Fruit fly (Drosophila melanogaster) whole organism, embryonic: ENCODE data around the gene CG32036.

Source experiments
- Atf-2 ChIP-seq: fragments of 200-800 bp; sonication (Bioruptor generic); optimal IDR thresholded peaks from 2 replicates; lab custom pipeline; 2016; ENCODE audit warnings: missing biosample characterization, missing genetic modification characterization
- BEAF-32 ChIP-seq: fragments of 200-800 bp; sonication (Bioruptor generic); optimal IDR thresholded peaks from 3 replicates; lab custom pipeline; 2017; ENCODE audit warnings: missing biosample characterization, missing genetic modification characterization, mild to moderate bottlenecking, moderate library complexity, missing genetic modification reagents
- CG10147 ChIP-seq: fragments of 200-800 bp; sonication (Bioruptor generic); optimal IDR thresholded peaks from 2 replicates; lab custom pipeline; 2019; ENCODE audit warnings: missing biosample characterization, mild to moderate bottlenecking, missing genetic modification characterization, moderate library complexity
- CG10366 ChIP-seq: fragments of 200-800 bp; sonication (Bioruptor generic); IDR thresholded peaks from 2 replicates; pipeline ENCODE4 v1.3.6; 2022; ENCODE audit warnings: missing biosample characterization, missing genetic modification characterization
- CG10462 ChIP-seq: fragments of 200-800 bp; sonication (Bioruptor generic); optimal IDR thresholded peaks from 2 replicates; lab custom pipeline; 2016; ENCODE audit warnings: missing biosample characterization, missing genetic modification characterization
- CG11247 ChIP-seq: fragments of 200-800 bp; sonication (Bioruptor generic); IDR thresholded peaks from 2 replicates; pipeline ENCODE4 v1.3.6; 2022; ENCODE audit warnings: missing biosample characterization, missing genetic modification characterization
- CG11696 ChIP-seq: fragments of 200-800 bp; sonication (Bioruptor generic); IDR thresholded peaks from 2 replicates; pipeline ENCODE4 v1.3.6; 2022; ENCODE audit warnings: missing biosample characterization, missing genetic modification characterization
- CG12071 ChIP-seq: fragments of 200-800 bp; sonication (Bioruptor generic); optimal IDR thresholded peaks from 3 replicates; lab custom pipeline; 2018; ENCODE audit warnings: missing biosample characterization, mild to moderate bottlenecking, missing genetic modification characterization
- CG12659 ChIP-seq: fragments of 200-800 bp; sonication (Bioruptor generic); optimal IDR thresholded peaks from 3 replicates; lab custom pipeline; 2017; ENCODE audit warnings: mild to moderate bottlenecking, missing biosample characterization, missing genetic modification reagents, missing genetic modification characterization
- CG1602 ChIP-seq: fragments of 200-800 bp; sonication (Bioruptor generic); optimal IDR thresholded peaks from 3 replicates; lab custom pipeline; 2016; ENCODE audit warnings: missing biosample characterization, missing genetic modification characterization
- CG17361 ChIP-seq: fragments of 200-800 bp; sonication (Bioruptor generic); IDR thresholded peaks from 3 replicates; pipeline ENCODE4 v1.3.6; 2022; ENCODE audit warnings: missing biosample characterization, missing genetic modification characterization
- CG17612 ChIP-seq: fragments of 200-800 bp; sonication (Bioruptor generic); IDR thresholded peaks from 2 replicates; pipeline ENCODE4 v1.3.6; 2022; ENCODE audit warnings: missing biosample characterization, missing genetic modification characterization
- CG17829 ChIP-seq: fragments of 200-800 bp; optimal IDR thresholded peaks from 2 replicates; lab custom pipeline; 2019; ENCODE audit warnings: missing biosample characterization, mild to moderate bottlenecking, missing genetic modification characterization, moderate library complexity
- CG34224 ChIP-seq: fragments of 200-800 bp; sonication (Bioruptor generic); IDR thresholded peaks from 3 replicates; pipeline ENCODE4 v1.3.6; 2022; ENCODE audit warnings: missing biosample characterization, missing genetic modification characterization; ENCODE audit not compliant: partially characterized antibody
- CG3726 ChIP-seq: fragments of 200-800 bp; sonication (Bioruptor generic); IDR thresholded peaks from 3 replicates; pipeline ENCODE4, ENCODE4 v1.3.6; 2022; ENCODE audit warnings: missing biosample characterization, missing genetic modification characterization
- CG3995 ChIP-seq: fragments of 200-800 bp; sonication (Bioruptor generic); optimal IDR thresholded peaks from 3 replicates; lab custom pipeline; 2016; ENCODE audit warnings: missing biosample characterization, missing genetic modification characterization
- CG42726 ChIP-seq: fragments of 200-800 bp; sonication (Bioruptor generic); IDR thresholded peaks from 2 replicates; pipeline ENCODE4 v1.3.6; 2022; ENCODE audit warnings: missing biosample characterization, missing genetic modification characterization; ENCODE audit not compliant: partially characterized antibody
- CG7271 ChIP-seq: fragments of 200-800 bp; sonication (Bioruptor generic); optimal IDR thresholded peaks from 2 replicates; lab custom pipeline; 2018; ENCODE audit warnings: missing biosample characterization, mild to moderate bottlenecking, missing genetic modification characterization, moderate library complexity
- CG7357 ChIP-seq: fragments of 200-800 bp; sonication (Bioruptor generic); IDR thresholded peaks from 3 replicates; pipeline ENCODE4 v1.3.6; 2022; ENCODE audit warnings: missing biosample characterization, missing genetic modification characterization
- Ets65A ChIP-seq: fragments of 200-800 bp; sonication (Bioruptor generic); peaks from one replicate; lab custom pipeline; 2016; ENCODE audit warnings: missing biosample characterization, missing genetic modification characterization
- Hey ChIP-seq: fragments of 200-800 bp; sonication (Bioruptor generic); optimal IDR thresholded peaks from 3 replicates; lab custom pipeline; 2018; ENCODE audit warnings: missing biosample characterization, mild to moderate bottlenecking, missing genetic modification characterization
- MBD-R2 ChIP-seq: fragments of 200-800 bp; sonication (Bioruptor generic); IDR thresholded peaks from 2 replicates; pipeline ENCODE4 v1.3.6; 2022; ENCODE audit warnings: missing biosample characterization, missing genetic modification characterization
- Meics ChIP-seq: fragments of 200-800 bp; sonication (Bioruptor generic); optimal IDR thresholded peaks from 2 replicates; lab custom pipeline; 2017; ENCODE audit warnings: missing biosample characterization, mild to moderate bottlenecking, missing genetic modification characterization
- Optix ChIP-seq: fragments of 200-800 bp; sonication (Bioruptor generic); IDR thresholded peaks from 3 replicates; pipeline ENCODE4 v1.3.6; 2022; ENCODE audit warnings: missing biosample characterization, missing genetic modification characterization
- Poxn ChIP-seq: fragments of 200-800 bp; sonication (Bioruptor generic); IDR thresholded peaks from 2 replicates; pipeline ENCODE4 v1.3.6; 2022; ENCODE audit warnings: missing biosample characterization, missing genetic modification characterization
- Ptx1 ChIP-seq: fragments of 200-800 bp; sonication (Bioruptor generic); IDR thresholded peaks from 2 replicates; pipeline ENCODE4 v1.3.6; 2022; ENCODE audit warnings: missing biosample characterization, missing genetic modification characterization
- Rfx ChIP-seq: fragments of 200-800 bp; sonication (Bioruptor generic); IDR thresholded peaks from 2 replicates; pipeline ENCODE4 v1.3.6; 2022; ENCODE audit warnings: missing biosample characterization, missing genetic modification characterization
- Spps ChIP-seq: fragments of 200-800 bp; sonication (Bioruptor generic); optimal IDR thresholded peaks from 2 replicates; lab custom pipeline; 2018; ENCODE audit warnings: missing biosample characterization, mild to moderate bottlenecking, missing genetic modification characterization
- Taf1 ChIP-seq: fragments of 200-800 bp; sonication (Bioruptor generic); IDR thresholded peaks from 2 replicates; pipeline ENCODE4 v1.3.6; 2022; ENCODE audit warnings: missing biosample characterization, missing genetic modification characterization
- Xrp1 ChIP-seq: fragments of 200-800 bp; sonication (Bioruptor generic); IDR thresholded peaks from 2 replicates; pipeline ENCODE4 v1.3.6; 2022; ENCODE audit warnings: missing biosample characterization, missing genetic modification characterization
- YL-1 ChIP-seq: fragments of 200-800 bp; sonication (Bioruptor generic); optimal IDR thresholded peaks from 3 replicates; lab custom pipeline; 2017; ENCODE audit warnings: missing biosample characterization, mild to moderate bottlenecking, missing genetic modification characterization
- ap ChIP-seq: fragments of 200-800 bp; sonication (Bioruptor generic); IDR thresholded peaks from 2 replicates; pipeline ENCODE4 v1.3.6; 2022; ENCODE audit warnings: missing biosample characterization, missing genetic modification characterization
- bigmax ChIP-seq: fragments of 200-800 bp; sonication (Bioruptor generic); optimal IDR thresholded peaks from 2 replicates; lab custom pipeline; 2018; ENCODE audit warnings: missing biosample characterization, mild to moderate bottlenecking, missing genetic modification characterization
- bsh ChIP-seq, 2 experiments: fragments of 200-800 bp; sonication (Bioruptor generic); optimal IDR thresholded peaks; 2 replicates each; lab custom pipeline; 2017 to 2018; ENCODE audit warnings: mild to moderate bottlenecking in 2 of 2, missing biosample characterization in 2 of 2, missing genetic modification characterization in 2 of 2, moderate library complexity in 1 of 2
- cg ChIP-seq: fragments of 200-800 bp; sonication (Bioruptor generic); optimal IDR thresholded peaks from 3 replicates; lab custom pipeline; 2019; ENCODE audit warnings: missing biosample characterization, mild to moderate bottlenecking, missing genetic modification characterization, moderate library complexity
- corto ChIP-seq: fragments of 200-800 bp; sonication (Bioruptor generic); optimal IDR thresholded peaks from 2 replicates; lab custom pipeline; 2016; ENCODE audit warnings: missing biosample characterization, mild to moderate bottlenecking, missing genetic modification characterization, moderate library complexity
- exex ChIP-seq: fragments of 200-800 bp; sonication (Bioruptor generic); optimal IDR thresholded peaks from 4 replicates; lab custom pipeline; 2018; ENCODE audit warnings: missing biosample characterization, mild to moderate bottlenecking, missing genetic modification characterization, moderate library complexity
- fd102C ChIP-seq: fragments of 200-800 bp; sonication (Bioruptor generic); optimal IDR thresholded peaks from 2 replicates; lab custom pipeline; 2018; ENCODE audit warnings: missing biosample characterization, mild to moderate bottlenecking, missing genetic modification characterization, moderate library complexity
- fru ChIP-seq: fragments of >200 bp; optimal IDR thresholded peaks from 2 replicates; lab custom pipeline; 2017
- lmd ChIP-seq: fragments of 200-800 bp; sonication (Bioruptor generic); IDR thresholded peaks from 2 replicates; pipeline ENCODE4 v1.3.6; 2022; ENCODE audit warnings: missing biosample characterization, missing genetic modification characterization
- nerfin-2 ChIP-seq: fragments of 200-800 bp; sonication (Bioruptor generic); IDR thresholded peaks from 2 replicates; pipeline ENCODE4 v1.3.6; 2022; ENCODE audit warnings: missing biosample characterization, missing genetic modification characterization; ENCODE audit not compliant: partially characterized antibody
- odd ChIP-seq: fragments of 200-800 bp; sonication (Bioruptor generic); optimal IDR thresholded peaks from 2 replicates; lab custom pipeline; 2017; ENCODE audit warnings: missing biosample characterization, mild to moderate bottlenecking, missing genetic modification characterization
- pb ChIP-seq: fragments of 200-800 bp; sonication (Bioruptor generic); optimal IDR thresholded peaks from 3 replicates; lab custom pipeline; 2016; ENCODE audit warnings: missing biosample characterization, missing genetic modification characterization
- pzg ChIP-seq: fragments of 200-800 bp; sonication (Bioruptor generic); optimal IDR thresholded peaks from 3 replicates; lab custom pipeline; 2018; ENCODE audit warnings: missing biosample characterization, mild to moderate bottlenecking, missing genetic modification characterization, moderate library complexity
- sc ChIP-seq, 3 experiments: fragments of >200 bp in 2 of 3; fragments of 200-800 bp in 1 of 3; sonication (Bioruptor generic) in 1 of 3; optimal IDR thresholded peaks; 2 replicates in 2 of 3; 3 replicates in 1 of 3; lab custom pipeline; 2017; ENCODE audit warnings: mild to moderate bottlenecking in 1 of 3, missing biosample characterization in 1 of 3, missing genetic modification characterization in 1 of 3, missing genetic modification reagents in 1 of 3
- schlank ChIP-seq: fragments of 200-800 bp; sonication (Bioruptor generic); optimal IDR thresholded peaks from 2 replicates; lab custom pipeline; 2018; ENCODE audit warnings: missing biosample characterization, mild to moderate bottlenecking, missing genetic modification characterization
- sens-2 ChIP-seq: fragments of 200-800 bp; sonication (Bioruptor generic); IDR thresholded peaks from 2 replicates; pipeline ENCODE4 v1.3.6; 2022; ENCODE audit warnings: missing biosample characterization, missing genetic modification characterization
- sima ChIP-seq: fragments of 200-800 bp; sonication (Bioruptor generic); optimal IDR thresholded peaks from 2 replicates; lab custom pipeline; 2016; ENCODE audit warnings: missing biosample characterization, missing genetic modification characterization
- sisA ChIP-seq: fragments of 200-800 bp; sonication (Bioruptor generic); IDR thresholded peaks from 2 replicates; pipeline ENCODE4 v1.3.6; 2022; ENCODE audit warnings: missing biosample characterization, missing genetic modification characterization
- slou ChIP-seq: fragments of 200-800 bp; sonication (Bioruptor generic); optimal IDR thresholded peaks from 3 replicates; lab custom pipeline; 2016; ENCODE audit warnings: missing biosample characterization, missing genetic modification characterization

Gene CG32036

dm6 chr3L:9503552-9504317 lies 14.7 kb upstream of the CG32036 start (continued):
- no peak for TF ChIP-seq pzg (GFP tag; lab: Kevin White, UChicago)
- no peak for TF ChIP-seq CG10147 (GFP tag; lab: Kevin White, UChicago)
- no peak for TF ChIP-seq CG12659 (GFP tag; lab: Kevin White, UChicago)
- no peak for TF ChIP-seq Hey (tag; lab: Kevin White, UChicago)
- TF ChIP-seq Ets65A (GFP tag; lab: Kevin White, UChicago) = no peak
- TF ChIP-seq cg (GFP tag; lab: Kevin White, UChicago) = no peak
- TF ChIP-seq Atf-2 (GFP tag; lab: Kevin White, UChicago) = no peak
- no peak for TF ChIP-seq CG7357
- TF ChIP-seq sc (optimal IDR thresholded peaks at IDR 0.05; lab: Kevin White, UChicago) = no peak
- TF ChIP-seq sc (GFP tag; optimal IDR thresholded peaks at IDR 0.05; lab: Kevin White, UChicago) = no peak
- no peak for TF ChIP-seq lmd (GFP tag; lab: Robert Waterston, UW)
- no peak for TF ChIP-seq fd102C (GFP tag; lab: Kevin White, UChicago)
- no peak for TF ChIP-seq Poxn (GFP tag; lab: Robert Waterston, UW)
- TF ChIP-seq ap (GFP tag; lab: Robert Waterston, UW) = no peak
- TF ChIP-seq nerfin-2 (GFP tag; lab: Robert Waterston, UW) = no peak
- no peak for TF ChIP-seq odd
- no peak for TF ChIP-seq CG34224 (GFP tag; lab: Robert Waterston, UW)
- TF ChIP-seq bsh (GFP tag; optimal IDR thresholded peaks at IDR 0.05; lab: Kevin White, UChicago) = no peak
- no peak for TF ChIP-seq bigmax (GFP tag; lab: Kevin White, UChicago)
- no peak for TF ChIP-seq CG7271 (tag; lab: Kevin White, UChicago)
- peak; percentile 24; the same call in 1 of the 2 replicates for TF ChIP-seq Xrp1
- no peak for TF ChIP-seq CG1602 (GFP tag; lab: Kevin White, UChicago)
- no peak for TF ChIP-seq pb (GFP tag; lab: Kevin White, UChicago)
- no peak for TF ChIP-seq Optix (GFP tag; lab: Robert Waterston, UW)
- TF ChIP-seq Ptx1 (GFP tag; lab: Robert Waterston, UW) = no peak
- TF ChIP-seq slou (GFP tag; lab: Kevin White, UChicago) = no peak
- TF ChIP-seq schlank (tag; lab: Kevin White, UChicago) = no peak
- no peak for TF ChIP-seq CG42726 (GFP tag; lab: Robert Waterston, UW)
- TF ChIP-seq Rfx = 0 out of 2 replicates have a peak, but pooled peaks have one; percentile 31
- no peak for TF ChIP-seq fru
- TF ChIP-seq Spps (tag; lab: Kevin White, UChicago) = no peak
- no peak for TF ChIP-seq exex (tag; lab: Kevin White, UChicago)
- no peak for TF ChIP-seq sisA
- no peak; the same call in 1 of the 2 replicates for TF ChIP-seq Taf1 (GFP tag; lab: Robert Waterston, UW)
- TF ChIP-seq CG3995 (GFP tag; lab: Kevin White, UChicago) = no peak
- no peak for TF ChIP-seq sima (GFP tag; lab: Kevin White, UChicago)
- TF ChIP-seq corto (GFP tag; lab: Kevin White, UChicago) = no peak
- no peak for TF ChIP-seq sens-2
- TF ChIP-seq BEAF-32 (GFP tag; lab: Kevin White, UChicago) = no peak
- TF ChIP-seq Meics (GFP tag; lab: Kevin White, UChicago) = peak; percentile 34
- no peak for TF ChIP-seq CG10462
- no peak for TF ChIP-seq CG11247 (GFP tag; lab: Robert Waterston, UW)
- no peak for TF ChIP-seq CG17361 (GFP tag; lab: Robert Waterston, UW)
- peak; percentile 10 for TF ChIP-seq CG17829 (tag; lab: Kevin White, UChicago)
- TF ChIP-seq CG17612 (GFP tag; lab: Robert Waterston, UW) = no peak
- TF ChIP-seq CG10366 (GFP tag; lab: Robert Waterston, UW) = no peak
- no peak for TF ChIP-seq CG11696 (GFP tag; lab: Robert Waterston, UW)
- TF ChIP-seq YL-1 = no peak
- TF ChIP-seq CG12071 (GFP tag; lab: Kevin White, UChicago) = no peak
- no peak for TF ChIP-seq CG3726 (GFP tag; lab: Robert Waterston, UW)
- no peak for TF ChIP-seq MBD-R2 (GFP tag; lab: Robert Waterston, UW)
